Worm (Caenorhabditis elegans): ENCODE measurements around the gene K01B6.3.

DNA sequence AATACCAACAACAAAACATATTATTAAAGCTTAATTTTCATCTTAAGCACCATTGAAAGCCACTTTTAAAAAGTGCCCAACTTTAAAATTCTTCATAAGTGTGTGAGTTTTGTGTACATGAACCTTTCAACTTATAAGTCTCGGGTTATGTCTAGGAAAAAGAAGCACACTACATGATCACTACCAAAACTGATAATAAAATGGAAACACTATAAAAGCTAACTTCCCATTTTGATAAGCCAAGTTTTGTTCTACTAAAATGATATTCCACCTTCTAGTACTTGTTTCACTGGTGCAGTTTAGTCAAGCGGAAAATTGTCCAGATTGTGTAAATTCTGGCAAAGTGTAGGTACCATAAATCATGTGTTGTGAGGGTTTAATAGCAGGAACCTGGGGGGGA lies 14.5 kb downstream of the K01B6.3 start, which contains the start of gene C40H1.8:
- TF ChIP-seq athp-1 (tag; optimal IDR thresholded peaks at IDR 0.05) (no peak), lin-35 (GFP tag; optimal IDR thresholded peaks at IDR 0.05) (no peak), B0336.3 (GFP tag; IDR thresholded peaks at IDR 0.05) (no peak), hsf-1 (GFP tag; IDR thresholded peaks at IDR 0.05) (no peak), rec-8 (tag; optimal IDR thresholded peaks at IDR 0.05) (no peak), attf-6 (GFP tag; IDR thresholded peaks at IDR 0.05) (no peak)

Measured in whole organism, young adult.